Fruit fly (Drosophila melanogaster) Kc167 (cell line): ENCODE data around the gene nxf4.

Experiments used
- Myc ChIP-seq: fragments of >200 bp; optimal IDR thresholded peaks from 2 replicates; lab custom pipeline; 2017; ENCODE audit warnings: missing external identifiers
- Sin3A ChIP-seq: fragments of >200 bp; optimal IDR thresholded peaks from 2 replicates; lab custom pipeline; 2018; ENCODE audit warnings: missing external identifiers
- h ChIP-seq: fragments of >200 bp; optimal IDR thresholded peaks from 3 replicates; lab custom pipeline; 2018; ENCODE audit warnings: missing external identifiers
- insv ChIP-seq: fragments of >200 bp; optimal IDR thresholded peaks from 3 replicates; lab custom pipeline; 2018; ENCODE audit warnings: missing external identifiers
- psq ChIP-seq: fragments of >200 bp; optimal IDR thresholded peaks from 2 replicates; lab custom pipeline; 2017; ENCODE audit warnings: missing external identifiers
- ttk ChIP-seq: sonication (Bioruptor generic); optimal IDR thresholded peaks from 2 replicates; lab custom pipeline; 2017; ENCODE audit warnings: missing external identifiers

dm6 chr3R:7349452-7349851, 2.9 kb downstream of the nxf4 start, which contains the start of gene CG43290:
- TF ChIP-seq insv (lab: Kevin White, UChicago) (no peak), psq (no peak), h (lab: Kevin White, UChicago) (no peak), ttk (lab: Kevin White, UChicago) (no peak), Sin3A (lab: Kevin White, UChicago) (no peak), Myc (no peak)
